Worm (Caenorhabditis elegans) whole organism, young adult: ENCODE data around the gene grl-20.

Experiments
- B0336.3 ChIP-seq: fragments of 200-800 bp; sonication (Bioruptor generic); IDR thresholded peaks from 2 replicates; pipeline ENCODE4 v1.3.6; 2022; ENCODE audit warnings: missing genetic modification characterization, missing compliant biosample characterization
- F39B2.1 ChIP-seq: fragments of 200-800 bp; sonication (Bioruptor generic); IDR thresholded peaks from 2 replicates; pipeline ENCODE4 v1.3.6; 2022; ENCODE audit warnings: missing genetic modification reagents, missing genetic modification characterization, missing compliant biosample characterization
- Y53F4B.3 ChIP-seq: fragments of 200-800 bp; sonication (Bioruptor generic); IDR thresholded peaks from 2 replicates; pipeline ENCODE4 v1.3.6; 2022; ENCODE audit warnings: missing genetic modification reagents, missing genetic modification characterization, missing compliant biosample characterization
- Y56A3A.18 ChIP-seq: fragments of 200-800 bp; sonication (Bioruptor generic); IDR thresholded peaks from 2 replicates; pipeline ENCODE4 v1.3.6; 2022; ENCODE audit warnings: missing genetic modification reagents, missing genetic modification characterization, missing compliant biosample characterization
- Y67H2A.10 ChIP-seq: fragments of 200-800 bp; sonication (Bioruptor generic); conservative IDR thresholded peaks from 2 replicates; pipeline ENCODE4 v1.3.6; 2022; ENCODE audit warnings: missing genetic modification reagents, missing genetic modification characterization, missing compliant biosample characterization
- Y95B8A.8 ChIP-seq: fragments of 200-800 bp; sonication (Bioruptor generic); IDR thresholded peaks from 2 replicates; pipeline ENCODE4 v1.3.6; 2022; ENCODE audit warnings: missing genetic modification reagents, missing genetic modification characterization, missing compliant biosample characterization
- ama-1 ChIP-seq, 3 experiments: fragments of 150-350 bp in 1 of 3; sonication (generic microtip) in 2 of 3; optimal IDR thresholded peaks; 2 replicates each; lab custom pipeline; 2014 to 2018; ENCODE audit warnings: missing biosample characterization in 2 of 3, missing genetic modification characterization in 2 of 3, missing genetic modification reagents in 2 of 3
- ccch-3 ChIP-seq: fragments of 200-800 bp; sonication (Bioruptor generic); optimal IDR thresholded peaks from 2 replicates; lab custom pipeline; 2018; ENCODE audit warnings: mild to moderate bottlenecking, missing genetic modification characterization, missing compliant biosample characterization
- ceh-100 ChIP-seq: fragments of 200-800 bp; sonication (Bioruptor generic); IDR thresholded peaks from 2 replicates; pipeline ENCODE4 v1.3.6; 2022; ENCODE audit warnings: missing genetic modification reagents, missing genetic modification characterization, missing compliant biosample characterization
- ceh-40 ChIP-seq: fragments of 200-800 bp; sonication (Bioruptor generic); IDR thresholded peaks from 2 replicates; pipeline ENCODE4 v1.3.6; 2022; ENCODE audit warnings: missing genetic modification characterization, missing compliant biosample characterization
- die-1 ChIP-seq: sonication (generic microtip); optimal IDR thresholded peaks from 2 replicates; lab custom pipeline; 2016; ENCODE audit warnings: missing genotype, mild to moderate bottlenecking, missing genetic modification characterization, missing compliant biosample characterization
- dox-1 ChIP-seq: fragments of 200-800 bp; sonication (Bioruptor generic); IDR thresholded peaks from 2 replicates; pipeline ENCODE4 v1.3.6; 2022; ENCODE audit warnings: missing genetic modification reagents, missing genetic modification characterization, missing compliant biosample characterization
- egrh-3 ChIP-seq: fragments of 200-800 bp; sonication (Bioruptor generic); IDR thresholded peaks from 2 replicates; pipeline ENCODE4 v1.3.6; 2022; ENCODE audit warnings: missing genetic modification reagents, missing genetic modification characterization, missing compliant biosample characterization
- ekl-4 ChIP-seq: fragments of 200-800 bp; sonication (Bioruptor generic); IDR thresholded peaks from 2 replicates; pipeline ENCODE4 v1.3.6; 2022; ENCODE audit warnings: missing genetic modification reagents, missing genetic modification characterization, missing compliant biosample characterization
- hlh-12 ChIP-seq: sonication (generic microtip); optimal IDR thresholded peaks from 2 replicates; lab custom pipeline; 2016; ENCODE audit warnings: missing genetic modification characterization, missing compliant biosample characterization
- hsf-1 ChIP-seq: fragments of 200-800 bp; sonication (Bioruptor generic); IDR thresholded peaks from 2 replicates; pipeline ENCODE4 v1.3.6; 2022; ENCODE audit warnings: missing genetic modification reagents, missing genetic modification characterization, missing compliant biosample characterization
- lag-1 ChIP-seq: fragments of 200-800 bp; sonication (Bioruptor generic); IDR thresholded peaks from 2 replicates; pipeline ENCODE4 v1.3.6; 2022; ENCODE audit warnings: missing genetic modification reagents, missing genetic modification characterization, missing compliant biosample characterization
- lin-40 ChIP-seq: sonication (generic microtip); optimal IDR thresholded peaks from 2 replicates; lab custom pipeline; 2016; ENCODE audit warnings: missing genetic modification characterization, mild to moderate bottlenecking, missing compliant biosample characterization, missing genotype, missing genetic modification reagents
- lsl-1 ChIP-seq: fragments of 200-800 bp; sonication (Bioruptor generic); optimal IDR thresholded peaks from 2 replicates; lab custom pipeline; 2018; ENCODE audit warnings: mild to moderate bottlenecking, missing genetic modification characterization, moderate library complexity, missing compliant biosample characterization
- madf-10 ChIP-seq: sonication (generic microtip); optimal IDR thresholded peaks from 2 replicates; lab custom pipeline; 2016; ENCODE audit warnings: mild to moderate bottlenecking, missing genetic modification characterization, missing compliant biosample characterization
- madf-6 ChIP-seq: fragments of 200-800 bp; sonication (Bioruptor generic); IDR thresholded peaks from 2 replicates; pipeline ENCODE4 v1.3.6; 2022; ENCODE audit warnings: missing genetic modification reagents, missing genetic modification characterization, missing compliant biosample characterization
- nfya-2 ChIP-seq: fragments of 200-800 bp; sonication (Bioruptor generic); IDR thresholded peaks from 2 replicates; pipeline ENCODE4 v1.3.6; 2022; ENCODE audit warnings: missing genetic modification reagents, missing genetic modification characterization, missing compliant biosample characterization
- nfyb-1 ChIP-seq: fragments of 200-800 bp; sonication (Bioruptor generic); IDR thresholded peaks from 2 replicates; pipeline ENCODE4 v1.3.6; 2022; ENCODE audit warnings: missing genetic modification reagents, missing genetic modification characterization, missing compliant biosample characterization
- nhr-120 ChIP-seq: fragments of 200-800 bp; sonication (Bioruptor generic); IDR thresholded peaks from 2 replicates; pipeline ENCODE4 v1.3.6; 2022; ENCODE audit warnings: missing genetic modification characterization, missing compliant biosample characterization
- nhr-80 ChIP-seq: sonication (generic microtip); optimal IDR thresholded peaks from 2 replicates; lab custom pipeline; 2016; ENCODE audit warnings: missing genetic modification characterization, missing compliant biosample characterization
- nhr-90 ChIP-seq: sonication (generic microtip); optimal IDR thresholded peaks from 2 replicates; lab custom pipeline; 2016; ENCODE audit warnings: missing genotype, mild to moderate bottlenecking, missing genetic modification characterization, missing compliant biosample characterization
- rcor-1 ChIP-seq: fragments of 200-800 bp; sonication (Bioruptor generic); IDR thresholded peaks from 2 replicates; pipeline ENCODE4 v1.3.6; 2022; ENCODE audit warnings: missing genetic modification reagents, missing genetic modification characterization, missing compliant biosample characterization
- sdz-38 ChIP-seq: sonication (generic microtip); optimal IDR thresholded peaks from 2 replicates; lab custom pipeline; 2016; ENCODE audit warnings: missing genotype, missing genetic modification characterization, missing compliant biosample characterization
- sea-2 ChIP-seq: fragments of 200-800 bp; sonication (Bioruptor generic); IDR thresholded peaks from 2 replicates; pipeline ENCODE4 v1.3.6; 2022; ENCODE audit warnings: missing genetic modification characterization, missing compliant biosample characterization
- snpc-3.4 ChIP-seq: sonication (generic microtip); optimal IDR thresholded peaks from 2 replicates; lab custom pipeline; 2017; ENCODE audit warnings: missing genetic modification characterization, mild to moderate bottlenecking, missing compliant biosample characterization, antibody characterized with exemption, moderate library complexity, missing genotype, missing genetic modification reagents
- zfh-2 ChIP-seq: fragments of 200-800 bp; sonication (Bioruptor generic); conservative IDR thresholded peaks from 2 replicates; pipeline ENCODE4 v1.3.6; 2022; ENCODE audit warnings: missing genetic modification reagents, missing genetic modification characterization, missing compliant biosample characterization
- ztf-22 ChIP-seq: fragments of 200-800 bp; sonication (Bioruptor generic); optimal IDR thresholded peaks from 2 replicates; lab custom pipeline; 2018; ENCODE audit warnings: mild to moderate bottlenecking, missing genetic modification characterization, moderate library complexity, missing compliant biosample characterization

The grl-20 gene

DNA sequence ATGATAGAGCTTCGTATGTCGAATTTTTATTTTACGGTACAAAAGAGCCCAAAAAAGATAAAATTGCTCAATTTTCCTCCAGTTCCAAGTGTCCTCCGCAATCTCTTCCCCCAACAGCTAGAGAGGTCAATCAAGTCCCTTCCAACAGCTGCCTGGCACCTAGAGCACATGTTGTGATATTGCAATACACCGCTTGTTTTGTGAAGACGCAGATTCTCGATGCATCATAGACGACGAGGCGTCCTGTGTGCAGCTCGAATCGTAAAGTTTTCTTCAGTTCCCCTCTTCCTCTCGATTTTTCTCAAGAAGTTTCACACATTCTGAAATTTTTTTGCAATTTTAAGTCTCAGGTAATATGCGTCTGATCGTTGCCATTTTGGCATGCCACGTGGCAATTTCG is 7.9 kb upstream of the grl-20 start, which contains the start of gene test-1:
Gene test-1 (plus strand): TSS at position 345 of the 400 bp plus-strand sequence.
- TF ChIP-seq nhr-90 (tag; lab: Kevin White, UChicago) (no peak), lag-1 (no peak), B0336.3 (GFP tag; lab: Robert Waterston, UW) (no peak), nfyb-1 (GFP tag; lab: Robert Waterston, UW) (no peak), sea-2 (GFP tag; lab: Robert Waterston, UW) (no peak), nhr-120 (no peak), Y95B8A.8 (GFP tag; lab: Robert Waterston, UW) (no peak), ceh-100 (GFP tag; lab: Robert Waterston, UW) (no peak), lsl-1 (GFP tag; lab: Kevin White, UChicago) (no peak), ccch-3 (GFP tag; lab: Kevin White, UChicago) (no peak), die-1 (tag; lab: Kevin White, UChicago) (no peak)

DNA sequence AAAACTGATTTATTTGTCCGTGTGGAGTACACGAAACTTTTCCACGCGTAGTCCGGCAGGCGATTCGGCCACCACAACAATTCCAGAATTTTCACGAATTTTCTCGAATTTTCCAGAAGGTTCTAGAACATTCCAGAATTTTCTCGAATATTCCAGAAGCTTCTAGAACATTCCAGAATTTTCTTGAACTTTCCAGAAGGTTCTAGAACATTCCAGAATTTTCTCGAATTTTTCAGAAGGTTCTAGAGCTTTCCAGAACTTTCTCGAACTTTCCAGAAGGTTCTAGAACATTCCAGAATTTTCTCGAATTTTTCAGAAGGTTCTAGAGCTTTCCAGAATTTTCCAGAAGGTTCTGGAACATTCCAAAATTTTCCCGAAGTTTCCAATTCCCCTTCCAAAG is 7.2 kb upstream of the grl-20 start:
- TF ChIP-seq madf-6 (GFP tag; lab: Robert Waterston, UW) (peak; percentile 60), hsf-1 (GFP tag; lab: Robert Waterston, UW) (peak; percentile 98), egrh-3 (GFP tag; lab: Robert Waterston, UW) (peak; percentile 17; the same call in 1 of the 2 replicates), ceh-40 (GFP tag; lab: Robert Waterston, UW) (0 out of 2 replicates have a peak, but pooled peaks have one; percentile 60), rcor-1 (GFP tag; lab: Robert Waterston, UW) (peak; percentile 9; the same call in 1 of the 2 replicates), nfyb-1 (GFP tag; lab: Robert Waterston, UW) (0 out of 2 replicates have a peak, but pooled peaks have one; percentile 26), dox-1 (GFP tag; lab: Robert Waterston, UW) (peak; percentile 91), ekl-4 (GFP tag; lab: Robert Waterston, UW) (peak; percentile 79), Y53F4B.3 (GFP tag; lab: Robert Waterston, UW) (0 out of 2 replicates have a peak, but pooled peaks have one; percentile 13), ceh-100 (GFP tag; lab: Robert Waterston, UW) (peak; percentile 68), Y56A3A.18 (GFP tag; lab: Robert Waterston, UW) (0 out of 2 replicates have a peak, but pooled peaks have one; percentile 74)

DNA sequence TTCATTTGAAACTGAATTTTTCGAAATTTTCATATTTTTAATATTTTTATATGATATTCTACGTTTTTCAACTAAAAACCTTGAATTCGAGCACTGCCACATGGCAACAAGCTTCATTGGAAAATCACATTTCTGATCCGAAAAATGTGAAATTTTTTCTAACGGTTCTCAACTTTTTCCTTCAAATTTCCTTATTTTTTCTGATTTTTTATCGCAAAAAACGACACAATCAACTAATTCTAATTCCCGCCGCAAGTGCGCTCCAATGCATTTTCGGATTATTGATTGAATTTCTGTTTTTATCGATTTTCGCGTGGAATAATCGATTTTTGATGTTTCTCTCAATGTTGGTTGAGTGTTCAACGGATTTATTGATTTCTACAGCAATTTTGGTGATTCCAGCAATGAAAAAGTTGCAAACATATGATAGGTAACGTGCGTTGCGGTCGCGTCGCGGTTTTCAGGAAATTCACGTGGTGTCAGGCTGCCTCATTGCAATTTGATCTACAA is 4.8 kb upstream of the grl-20 start, which contains the start of gene C23H5.12:
Gene C23H5.12 (plus strand): TSS at position 51 of the 510 bp plus-strand sequence.
- TF ChIP-seq snpc-3.4 (tag; lab: Kevin White, UChicago) (no peak), zfh-2 (no peak), F39B2.1 (GFP tag; lab: Robert Waterston, UW) (no peak), sdz-38 (tag; lab: Kevin White, UChicago) (no peak), ztf-22 (GFP tag; lab: Kevin White, UChicago) (no peak), hlh-12 (no peak), madf-10 (tag; lab: Kevin White, UChicago) (no peak), nfya-2 (no peak), ama-1 (optimal IDR thresholded peaks at IDR 0.05; lab: Kevin White, UChicago) (no peak), ama-1 (GFP tag; optimal IDR thresholded peaks at IDR 0.05; lab: Kevin White, UChicago) (no peak), sea-2 (GFP tag; lab: Robert Waterston, UW) (no peak), Y67H2A.10 (no peak)

DNA sequence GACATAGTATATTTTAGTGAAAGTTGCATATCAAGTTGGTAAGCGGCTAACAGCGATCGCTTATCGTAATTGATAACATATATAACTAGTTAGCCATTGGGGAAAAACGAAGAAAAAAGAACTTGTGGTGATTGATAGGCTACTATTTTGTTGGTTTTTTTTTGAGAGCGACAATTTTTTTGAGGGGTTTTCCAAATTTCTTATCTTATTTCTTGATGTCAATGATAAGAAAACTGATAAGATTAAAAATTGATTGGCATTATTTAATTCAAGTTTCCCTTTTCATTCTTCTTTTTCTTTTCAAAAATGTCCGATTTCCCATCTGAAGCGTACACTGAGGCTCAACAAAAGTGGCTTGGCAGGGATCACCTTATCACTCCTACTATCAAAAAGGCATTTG is 2.1 kb upstream of the grl-20 start, which contains the start of gene prmt-6:
Gene prmt-6 (plus strand): TSS at position 252 of the 400 bp plus-strand sequence.
- peak; percentile 23 for TF ChIP-seq lin-40
- TF ChIP-seq nhr-80 (tag; lab: Kevin White, UChicago): peak; percentile 60
- TF ChIP-seq rcor-1 (GFP tag; lab: Robert Waterston, UW): no peak
